Fruit fly (Drosophila melanogaster) whole organism, embryonic: Measurements from ENCODE around the gene CG11147.

ENCODE experiments used
- BEAF-32 ChIP-seq: fragments of 200-800 bp; sonication (Bioruptor generic); optimal IDR thresholded peaks from 3 replicates; lab custom pipeline; 2017; ENCODE audit warnings: missing biosample characterization, missing genetic modification characterization, mild to moderate bottlenecking, moderate library complexity, missing genetic modification reagents
- Bgb ChIP-seq: fragments of 200-800 bp; sonication (Bioruptor generic); IDR thresholded peaks from 2 replicates; pipeline ENCODE4 v1.3.6; 2022; ENCODE audit warnings: missing biosample characterization, missing genetic modification characterization; ENCODE audit not compliant: partially characterized antibody
- CG10959 ChIP-seq: fragments of 200-800 bp; sonication (Bioruptor generic); IDR thresholded peaks from 2 replicates; pipeline ENCODE4 v1.3.6; 2022; ENCODE audit warnings: missing biosample characterization, missing genetic modification characterization
- CG12219 ChIP-seq: fragments of 200-800 bp; sonication (Bioruptor generic); optimal IDR thresholded peaks from 3 replicates; lab custom pipeline; 2018; ENCODE audit warnings: missing biosample characterization, mild to moderate bottlenecking, missing genetic modification characterization
- CG14860 ChIP-seq: fragments of 200-800 bp; sonication (Bioruptor generic); IDR thresholded peaks from 3 replicates; pipeline ENCODE4 v1.3.6; 2022; ENCODE audit warnings: missing biosample characterization, missing genetic modification characterization; ENCODE audit not compliant: partially characterized antibody
- CG14965 ChIP-seq: fragments of 200-800 bp; sonication (Bioruptor generic); optimal IDR thresholded peaks from 2 replicates; lab custom pipeline; 2016; ENCODE audit warnings: missing biosample characterization, missing genetic modification characterization, borderline replicate concordance
- CG2116 ChIP-seq: fragments of 200-800 bp; sonication (Bioruptor generic); optimal IDR thresholded peaks from 3 replicates; lab custom pipeline; 2018; ENCODE audit warnings: missing biosample characterization, mild to moderate bottlenecking, missing genetic modification characterization
- CG34224 ChIP-seq: fragments of 200-800 bp; sonication (Bioruptor generic); IDR thresholded peaks from 3 replicates; pipeline ENCODE4 v1.3.6; 2022; ENCODE audit warnings: missing biosample characterization, missing genetic modification characterization; ENCODE audit not compliant: partially characterized antibody
- CG34376 ChIP-seq: fragments of 200-800 bp; sonication (Bioruptor generic); optimal IDR thresholded peaks from 2 replicates; lab custom pipeline; 2018; ENCODE audit warnings: missing biosample characterization, mild to moderate bottlenecking, missing genetic modification characterization
- CG3726 ChIP-seq: fragments of 200-800 bp; sonication (Bioruptor generic); IDR thresholded peaks from 3 replicates; pipeline ENCODE4, ENCODE4 v1.3.6; 2022; ENCODE audit warnings: missing biosample characterization, missing genetic modification characterization
- CG6689 ChIP-seq: fragments of 200-800 bp; sonication (Bioruptor generic); IDR thresholded peaks from 2 replicates; pipeline ENCODE4 v1.3.6; 2022; ENCODE audit warnings: missing biosample characterization, missing genetic modification characterization
- CG6791 ChIP-seq: fragments of 200-800 bp; sonication (Bioruptor generic); IDR thresholded peaks from 3 replicates; pipeline ENCODE4 v1.3.6; 2022; ENCODE audit warnings: missing biosample characterization, missing genetic modification characterization; ENCODE audit not compliant: partially characterized antibody
- Dad ChIP-seq: fragments of 200-800 bp; sonication (Bioruptor generic); optimal IDR thresholded peaks from 3 replicates; lab custom pipeline; 2016; ENCODE audit warnings: missing biosample characterization, missing genetic modification characterization
- Dip3 ChIP-seq: fragments of 200-800 bp; sonication (Bioruptor generic); optimal IDR thresholded peaks from 3 replicates; lab custom pipeline; 2016; ENCODE audit warnings: missing biosample characterization, missing genetic modification characterization
- Doc3 ChIP-seq: fragments of 200-800 bp; sonication (Bioruptor generic); IDR thresholded peaks from 3 replicates; pipeline ENCODE4 v1.3.6; 2022; ENCODE audit warnings: missing biosample characterization, missing genetic modification characterization; ENCODE audit not compliant: partially characterized antibody
- Dp ChIP-seq: fragments of 200-800 bp; sonication (Bioruptor generic); optimal IDR thresholded peaks from 2 replicates; lab custom pipeline; 2018; ENCODE audit warnings: missing biosample characterization, mild to moderate bottlenecking, missing genetic modification characterization, moderate library complexity
- E2f2 ChIP-seq: fragments of 200-800 bp; sonication (Bioruptor generic); IDR thresholded peaks from 2 replicates; pipeline ENCODE4 v1.3.6; 2022; ENCODE audit warnings: missing biosample characterization, missing genetic modification characterization
- Gug ChIP-seq: fragments of 200-800 bp; sonication (Bioruptor generic); IDR thresholded peaks from 4 replicates; pipeline ENCODE4 v1.3.6; 2022; ENCODE audit warnings: missing biosample characterization, missing genetic modification characterization
- HLH4C ChIP-seq: fragments of 200-800 bp; sonication (Bioruptor generic); IDR thresholded peaks from 3 replicates; pipeline ENCODE4 v1.3.6; 2022; ENCODE audit warnings: missing biosample characterization, missing genetic modification characterization; ENCODE audit not compliant: partially characterized antibody
- HmgZ ChIP-seq: fragments of 200-800 bp; sonication (Bioruptor generic); optimal IDR thresholded peaks from 2 replicates; lab custom pipeline; 2018; ENCODE audit warnings: missing biosample characterization, mild to moderate bottlenecking, missing genetic modification characterization
- Lpt ChIP-seq: fragments of >200 bp; optimal IDR thresholded peaks from 2 replicates; lab custom pipeline; 2018; ENCODE audit warnings: missing biosample characterization, missing genetic modification characterization
- MBD-R2 ChIP-seq: fragments of 200-800 bp; sonication (Bioruptor generic); IDR thresholded peaks from 2 replicates; pipeline ENCODE4 v1.3.6; 2022; ENCODE audit warnings: missing biosample characterization, missing genetic modification characterization
- MESR4 ChIP-seq: fragments of 200-800 bp; sonication (Bioruptor generic); optimal IDR thresholded peaks from 2 replicates; lab custom pipeline; 2018; ENCODE audit warnings: missing biosample characterization, mild to moderate bottlenecking, missing genetic modification characterization, moderate library complexity
- Scr ChIP-seq: fragments of 200-800 bp; sonication (Bioruptor generic); IDR thresholded peaks from 2 replicates; pipeline ENCODE4 v1.3.6; 2022; ENCODE audit warnings: missing biosample characterization, missing genetic modification characterization; ENCODE audit not compliant: partially characterized antibody
- Sry-δ ChIP-seq: fragments of 200-800 bp; sonication (Bioruptor generic); optimal IDR thresholded peaks from 2 replicates; lab custom pipeline; 2016; ENCODE audit warnings: missing biosample characterization, missing genetic modification characterization
- Trl ChIP-seq, 3 experiments: fragments of >200 bp in 2 of 3; fragments of 200-800 bp in 1 of 3; sonication (Bioruptor generic) in 1 of 3; optimal IDR thresholded peaks; 2 replicates in 1 of 3; 3 replicates in 2 of 3; lab custom pipeline; 2016 to 2017; ENCODE audit warnings: missing biosample characterization in 1 of 3, missing genetic modification characterization in 1 of 3
- amos ChIP-seq: fragments of 200-800 bp; sonication (Bioruptor generic); IDR thresholded peaks from 2 replicates; pipeline ENCODE4 v1.3.6; 2022; ENCODE audit warnings: missing biosample characterization, missing genetic modification characterization; ENCODE audit not compliant: partially characterized antibody
- bbx ChIP-seq: fragments of 200-800 bp; sonication (Bioruptor generic); IDR thresholded peaks from 2 replicates; pipeline ENCODE4 v1.3.6; 2022; ENCODE audit warnings: missing biosample characterization, missing genetic modification characterization; ENCODE audit not compliant: partially characterized antibody
- exex ChIP-seq: fragments of 200-800 bp; sonication (Bioruptor generic); optimal IDR thresholded peaks from 4 replicates; lab custom pipeline; 2018; ENCODE audit warnings: missing biosample characterization, mild to moderate bottlenecking, missing genetic modification characterization, moderate library complexity
- fd96Cb ChIP-seq: fragments of 200-800 bp; sonication (Bioruptor generic); optimal IDR thresholded peaks from 2 replicates; lab custom pipeline; 2018; ENCODE audit warnings: missing biosample characterization, mild to moderate bottlenecking, missing genetic modification characterization, moderate library complexity
- grn ChIP-seq: fragments of 200-800 bp; sonication (Bioruptor generic); optimal IDR thresholded peaks from 3 replicates; lab custom pipeline; 2017; ENCODE audit warnings: missing biosample characterization, missing genetic modification characterization
- nerfin-1 ChIP-seq: fragments of 200-800 bp; sonication (Bioruptor generic); optimal IDR thresholded peaks from 3 replicates; lab custom pipeline; 2019; ENCODE audit warnings: missing biosample characterization, mild to moderate bottlenecking, missing genetic modification characterization, moderate library complexity
- prd ChIP-seq, 3 experiments: fragments of >200 bp in 2 of 3; fragments of 200-800 bp in 1 of 3; sonication (Bioruptor generic) in 1 of 3; optimal IDR thresholded peaks in 2 of 3; IDR thresholded peaks in 1 of 3; 2 replicates in 2 of 3; 3 replicates in 1 of 3; pipeline versions ENCODE4 v1.3.6 to Lab custom; 2017 to 2022; ENCODE audit warnings: missing biosample characterization in 1 of 3, missing genetic modification characterization in 1 of 3
- sens ChIP-seq: fragments of 200-800 bp; sonication (Bioruptor generic); peaks from one replicate; lab custom pipeline; 2016; ENCODE audit warnings: missing biosample characterization, missing genetic modification characterization
- sna ChIP-seq: fragments of 200-800 bp; sonication (Bioruptor generic); IDR thresholded peaks from 2 replicates; pipeline ENCODE4 v1.3.6; 2022; ENCODE audit warnings: missing biosample characterization, missing genetic modification characterization; ENCODE audit not compliant: partially characterized antibody
- stwl ChIP-seq: fragments of 200-800 bp; sonication (Bioruptor generic); optimal IDR thresholded peaks from 3 replicates; lab custom pipeline; 2018; ENCODE audit warnings: missing biosample characterization, mild to moderate bottlenecking, missing genetic modification characterization, moderate library complexity
- tna ChIP-seq: fragments of 200-800 bp; sonication (Bioruptor generic); IDR thresholded peaks from 2 replicates; pipeline ENCODE4 v1.3.6; 2022; ENCODE audit warnings: missing biosample characterization, missing genetic modification characterization; ENCODE audit not compliant: partially characterized antibody
- unc-4 ChIP-seq: fragments of 200-800 bp; sonication (Bioruptor generic); IDR thresholded peaks from 2 replicates; pipeline ENCODE4 v1.3.6; 2022; ENCODE audit warnings: missing biosample characterization, missing genetic modification characterization; ENCODE audit not compliant: partially characterized antibody

CG11147 gene

DNA sequence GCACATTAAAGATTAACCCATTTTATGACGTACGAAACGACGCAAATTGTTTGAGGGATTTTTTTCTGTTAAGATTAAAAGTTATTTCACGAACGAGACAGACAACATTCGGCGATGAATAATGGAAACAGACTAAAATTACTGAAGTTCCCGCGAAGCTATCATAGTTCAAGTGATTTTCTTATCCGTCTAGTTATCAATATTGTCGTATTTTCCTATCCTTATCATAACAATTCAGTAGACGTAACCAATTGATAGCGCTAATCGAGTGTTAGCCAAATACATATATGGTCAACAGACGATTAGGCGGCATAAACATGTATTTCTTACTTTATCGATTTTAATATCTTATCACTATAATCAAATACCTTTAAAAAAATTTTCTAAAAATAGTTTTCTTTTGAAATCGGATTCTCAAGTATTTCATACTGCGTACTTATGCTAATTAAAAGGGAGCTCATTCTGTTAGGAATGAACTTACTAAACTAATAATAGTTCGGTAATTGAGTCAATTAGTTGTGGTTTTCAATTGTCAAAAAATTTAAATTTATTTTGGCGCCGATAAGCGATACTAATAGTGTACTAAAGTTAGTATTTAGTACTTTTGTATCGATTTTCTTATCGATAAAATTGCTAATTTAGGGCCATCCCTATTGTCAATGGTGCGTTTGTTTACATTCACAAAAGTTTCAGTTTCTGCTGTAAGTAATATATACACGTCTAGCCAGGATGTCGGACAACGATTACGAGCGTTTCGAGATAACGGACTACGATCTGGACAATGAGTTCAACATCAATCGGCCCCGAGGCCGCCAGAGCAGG is 20.4 kb downstream of the CG11147 start, which contains the start of the genes CG11149 and sip1 (continued):
- TF ChIP-seq Bgb (GFP tag; lab: Robert Waterston, UW) (peak; percentile 47; the same call in 1 of the 2 replicates), Doc3 (peak; percentile 75), CG14965 (GFP tag; lab: Kevin White, UChicago) (no peak), nerfin-1 (tag; lab: Kevin White, UChicago) (peak; percentile 85), Dp (GFP tag; lab: Kevin White, UChicago) (peak; percentile 87), sens (peak; percentile 43), Trl (optimal IDR thresholded peaks at IDR 0.05; lab: Kevin White, UChicago) (no peak), Trl (GFP tag; optimal IDR thresholded peaks at IDR 0.05; lab: Kevin White, UChicago) (no peak), MBD-R2 (GFP tag; lab: Robert Waterston, UW) (peak; percentile 39; the same call in 1 of the 2 replicates), Sry-δ (GFP tag; lab: Kevin White, UChicago) (peak; percentile 74), CG3726 (GFP tag; lab: Robert Waterston, UW) (no peak), sna (GFP tag; lab: Robert Waterston, UW) (peak; percentile 77), tna (peak; percentile 49; the same call in 1 of the 2 replicates), bbx (peak; percentile 67), CG12219 (GFP tag; lab: Kevin White, UChicago) (no peak), CG6791 (GFP tag; lab: Robert Waterston, UW) (peak; percentile 46; the same call in 1 of the 3 replicates), Scr (GFP tag; lab: Robert Waterston, UW) (peak; percentile 61), BEAF-32 (GFP tag; lab: Kevin White, UChicago) (peak; percentile 52), grn (GFP tag; lab: Kevin White, UChicago) (peak; percentile 70), CG6689 (no peak), HLH4C (GFP tag; lab: Robert Waterston, UW) (peak; percentile 79), fd96Cb (tag; lab: Kevin White, UChicago) (no peak), prd (optimal IDR thresholded peaks at IDR 0.05; lab: Kevin White, UChicago) (no peak), prd (GFP tag; IDR thresholded peaks at IDR 0.05; lab: Robert Waterston, UW) (no peak), E2f2 (GFP tag; lab: Robert Waterston, UW) (peak; percentile 90), CG34376 (GFP tag; lab: Kevin White, UChicago) (peak; percentile 80), HmgZ (peak; percentile 2), Gug (GFP tag; lab: Robert Waterston, UW) (no peak), Dad (GFP tag; lab: Kevin White, UChicago) (no peak), CG10959 (no peak), unc-4 (peak; percentile 64), Lpt (GFP tag; lab: Kevin White, UChicago) (no peak), CG2116 (GFP tag; lab: Kevin White, UChicago) (peak; percentile 19), CG14860 (peak; percentile 54; the same call in 1 of the 3 replicates), MESR4 (GFP tag; lab: Kevin White, UChicago) (peak; percentile 13), amos (GFP tag; lab: Robert Waterston, UW) (peak; percentile 55), exex (tag; lab: Kevin White, UChicago) (peak; percentile 94), stwl (tag; lab: Kevin White, UChicago) (peak; percentile 77), Dip3 (GFP tag; lab: Kevin White, UChicago) (no peak), CG34224 (GFP tag; lab: Robert Waterston, UW) (peak; percentile 79)
